Worm (Caenorhabditis elegans): ENCODE data around the gene fbxa-102.
"Not testable (repeated sequence)": the region's sequence is repeated elsewhere in the genome, so short reads cannot be mapped to it uniquely, and the experiment has no call there.

Gene fbxa-102

DNA sequence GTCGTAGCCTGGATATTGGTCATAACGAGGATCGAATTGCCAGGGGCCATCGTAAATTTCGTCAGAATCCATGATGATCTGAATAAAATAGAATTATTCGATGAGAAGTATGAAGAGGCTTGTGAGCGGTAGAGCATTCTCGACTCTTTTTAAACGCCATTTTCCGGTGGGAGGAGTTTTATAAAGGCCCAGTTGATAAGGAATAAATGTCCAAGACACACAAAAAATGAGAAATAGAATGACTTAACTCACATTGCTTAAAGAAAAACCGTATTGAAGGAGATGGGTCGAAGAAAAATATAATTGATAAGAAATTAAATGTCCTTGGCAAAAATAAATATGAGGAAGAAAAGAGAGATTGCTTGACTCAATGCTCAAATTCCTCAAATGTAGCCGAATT lies 24.5 kb downstream of the fbxa-102 start, which contains the start of gene F20E11.17:
TSS of gene F20E11.17 (minus strand) at position 101 of the 400 bp plus-strand sequence.
- TF ChIP-seq ceh-16 (tag; optimal IDR thresholded peaks at IDR 0.05) (no peak), ceh-82 (tag; optimal IDR thresholded peaks at IDR 0.05) (no peak), nhr-25 (tag; optimal IDR thresholded peaks at IDR 0.05) (no peak)

- TF ChIP-seq nhr-77 (tag; optimal IDR thresholded peaks at IDR 0.05): no peak
- no peak for TF ChIP-seq nhr-129 (tag; optimal IDR thresholded peaks at IDR 0.05)
- TF ChIP-seq ztf-4 (tag; optimal IDR thresholded peaks at IDR 0.05): no peak
- TF ChIP-seq peb-1 (tag; optimal IDR thresholded peaks at IDR 0.05): no peak
- no peak for TF ChIP-seq sem-4 (tag; optimal IDR thresholded peaks at IDR 0.05)
- no peak for TF ChIP-seq aly-2 (tag; optimal IDR thresholded peaks at IDR 0.05)
- no peak for TF ChIP-seq lin-13 (GFP tag; optimal IDR thresholded peaks at IDR 0.05)
- no peak for TF ChIP-seq unc-39 (tag; optimal IDR thresholded peaks at IDR 0.05)
- no peak for TF ChIP-seq unc-55 (GFP tag; optimal IDR thresholded peaks at IDR 0.05)
- TF ChIP-seq nhr-237 (tag; optimal IDR thresholded peaks at IDR 0.05): no peak
- no peak for TF ChIP-seq blmp-1 (tag; optimal IDR thresholded peaks at IDR 0.05; ENCODE audit: insufficient read depth)
- TF ChIP-seq ZK546.5 (tag; optimal IDR thresholded peaks at IDR 0.05): no peak
- no peak for TF ChIP-seq sma-3 (GFP tag; optimal IDR thresholded peaks at IDR 0.05)
- TF ChIP-seq mdl-1 (tag; optimal IDR thresholded peaks at IDR 0.05): no peak
- TF ChIP-seq F13H6.1 (tag; optimal IDR thresholded peaks at IDR 0.05): no peak
- no peak for TF ChIP-seq nhr-10 (tag; optimal IDR thresholded peaks at IDR 0.05)
- no peak for TF ChIP-seq gmeb-1 (tag; optimal IDR thresholded peaks at IDR 0.05)
Observed at ce11 chrV:17467881-17468280, 25.8 kb downstream of the fbxa-102 start.

DNA sequence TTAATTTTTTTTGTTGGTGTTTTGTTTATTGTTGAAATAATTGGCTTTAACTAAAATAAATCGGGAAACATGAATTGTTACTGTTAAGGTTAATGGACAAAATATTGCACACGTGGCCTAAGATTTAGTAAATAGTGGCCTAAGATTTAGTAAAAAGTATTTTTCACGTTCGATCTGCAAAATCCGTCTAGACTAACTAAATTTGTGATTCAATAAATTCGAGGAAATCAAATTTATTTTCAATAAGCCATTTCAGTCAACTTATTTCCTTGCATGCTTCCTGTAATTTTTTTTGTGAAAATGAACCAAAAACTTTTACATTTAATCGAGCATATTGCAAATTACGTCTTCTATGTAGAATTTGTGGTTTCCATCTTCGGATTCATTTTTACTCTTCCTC lies 26.9 kb downstream of the fbxa-102 start, which contains the start of gene srw-72:
TSS of gene srw-72 (plus strand) at position 301 of the 400 bp plus-strand sequence.
- TF ChIP-seq ztf-1 (GFP tag; conservative IDR thresholded peaks at IDR 0.05) (no peak), ztf-11 (tag; optimal IDR thresholded peaks at IDR 0.05) (no peak), snpc-4 (tag; optimal IDR thresholded peaks at IDR 0.05) (no peak), ama-1 (optimal IDR thresholded peaks at IDR 0.05) (no peak), nhr-6 (tag; optimal IDR thresholded peaks at IDR 0.05) (no peak), nhr-237 (tag; optimal IDR thresholded peaks at IDR 0.05) (no peak)

DNA sequence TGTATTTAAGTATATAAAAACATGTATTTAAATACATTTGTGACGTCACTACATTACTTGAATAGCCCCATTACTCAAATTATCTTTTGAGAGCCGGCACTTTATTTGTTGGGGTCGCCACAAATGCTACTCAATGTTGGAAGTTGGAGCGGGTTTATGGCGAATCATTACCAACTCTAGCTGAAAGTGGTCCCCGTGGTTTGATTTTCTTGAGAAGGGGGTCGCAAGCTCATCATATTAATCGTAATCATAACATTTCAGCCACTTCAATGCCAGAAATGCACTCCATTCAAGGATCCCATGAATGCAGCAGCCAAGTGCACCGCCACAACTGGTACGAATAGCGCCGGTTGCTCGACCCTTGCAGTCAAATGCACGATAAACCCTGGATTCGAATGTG lies 29.4 kb downstream of the fbxa-102 start, which contains the start of gene F20E11.7:
TSS of gene F20E11.7 (plus strand) at position 301 of the 400 bp plus-strand sequence.
- not testable (repeated sequence) for TF ChIP-seq ama-1 (optimal IDR thresholded peaks at IDR 0.05); nhr-10 (tag; optimal IDR thresholded peaks at IDR 0.05); sem-4 (tag; optimal IDR thresholded peaks at IDR 0.05)

DNA sequence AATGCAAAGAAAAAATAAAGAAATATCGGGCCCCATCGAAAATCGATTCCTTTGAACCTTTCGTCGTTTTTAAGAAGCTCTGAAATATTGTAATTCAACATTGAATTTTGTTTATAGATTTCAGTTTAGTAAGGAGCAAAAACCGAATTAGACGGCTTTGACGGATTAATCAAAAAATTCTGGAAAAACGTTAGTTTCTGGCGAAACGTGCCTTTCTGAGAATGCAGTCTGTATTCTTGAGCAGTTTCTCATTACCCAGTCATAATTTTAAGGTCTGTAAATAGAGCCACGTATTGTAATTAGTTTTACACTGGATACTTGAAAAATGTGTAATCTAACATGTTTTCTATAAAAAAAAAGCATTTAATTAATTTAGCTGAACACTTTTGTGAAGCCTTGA lies 33.6 kb downstream of the fbxa-102 start, which contains the start of gene srz-48:
TSS of gene srz-48 (minus strand) at position 101 of the 400 bp plus-strand sequence.
- TF ChIP-seq ztf-4 (tag; optimal IDR thresholded peaks at IDR 0.05) (no peak), ztf-11 (tag; optimal IDR thresholded peaks at IDR 0.05) (no peak), fos-1 (tag; optimal IDR thresholded peaks at IDR 0.05) (no peak), Y55F3AM.14 (GFP tag; optimal IDR thresholded peaks at IDR 0.05) (no peak), blmp-1 (tag; optimal IDR thresholded peaks at IDR 0.05; ENCODE audit: insufficient read depth) (no peak), sma-3 (GFP tag; optimal IDR thresholded peaks at IDR 0.05) (no peak), nhr-25 (tag; optimal IDR thresholded peaks at IDR 0.05) (no peak), lin-11 (tag; optimal IDR thresholded peaks at IDR 0.05) (no peak), alr-1 (tag; optimal IDR thresholded peaks at IDR 0.05) (no peak), unc-55 (GFP tag; optimal IDR thresholded peaks at IDR 0.05) (no peak)

DNA sequence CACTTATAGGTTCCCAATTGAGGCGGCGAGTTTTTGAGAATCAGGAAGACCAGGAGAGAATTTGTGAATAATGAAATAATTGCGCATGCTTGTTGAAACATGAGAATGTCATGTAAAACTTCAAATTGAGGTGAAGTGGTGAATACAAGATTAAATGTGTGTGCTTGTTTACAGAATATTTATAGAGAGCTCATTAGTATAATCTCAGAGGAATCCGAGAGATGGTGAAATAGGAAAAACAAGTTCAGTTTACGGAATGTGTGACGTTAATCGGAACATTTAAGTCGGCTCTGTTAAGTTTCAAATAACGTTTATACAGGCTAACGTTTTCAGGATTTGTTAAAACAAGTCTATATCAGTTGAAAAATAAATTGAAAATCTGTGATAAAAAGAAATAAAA lies 35.6 kb downstream of the fbxa-102 start, which contains the start of gene str-200:
TSS of gene str-200 (minus strand) at position 101 of the 400 bp plus-strand sequence.
- TF ChIP-seq nhr-77 (tag; optimal IDR thresholded peaks at IDR 0.05): no peak
- no peak for TF ChIP-seq unc-55 (GFP tag; optimal IDR thresholded peaks at IDR 0.05)
- no peak for TF ChIP-seq snpc-4 (tag; optimal IDR thresholded peaks at IDR 0.05)
- no peak for TF ChIP-seq nhr-11 (tag; optimal IDR thresholded peaks at IDR 0.05)
- TF ChIP-seq nhr-10 (tag; optimal IDR thresholded peaks at IDR 0.05): no peak
- no peak for TF ChIP-seq blmp-1 (tag; optimal IDR thresholded peaks at IDR 0.05; ENCODE audit: insufficient read depth)
- TF ChIP-seq F13H6.1 (tag; optimal IDR thresholded peaks at IDR 0.05): no peak
- no peak for TF ChIP-seq alr-1 (tag; optimal IDR thresholded peaks at IDR 0.05)
- no peak for TF ChIP-seq nhr-21 (tag; optimal IDR thresholded peaks at IDR 0.05)
- no peak for TF ChIP-seq dmd-4 (tag; optimal IDR thresholded peaks at IDR 0.05)
- no peak for TF ChIP-seq nhr-129 (tag; optimal IDR thresholded peaks at IDR 0.05)
